Worm (Caenorhabditis elegans) whole organism, young adult: ENCODE data around the gene ZK896.1.
A peak's percentile ranks its signal among the peaks of the same experiment; 100 is the strongest.

Source experiments
- B0035.1 ChIP-seq: sonication (generic microtip); optimal IDR thresholded peaks from 2 replicates; lab custom pipeline; 2016; ENCODE audit warnings: missing genetic modification characterization, mild to moderate bottlenecking, missing compliant biosample characterization, missing genotype, missing genetic modification reagents
- B0336.3 ChIP-seq: fragments of 200-800 bp; sonication (Bioruptor generic); IDR thresholded peaks from 2 replicates; pipeline ENCODE4 v1.3.6; 2022; ENCODE audit warnings: missing genetic modification characterization, missing compliant biosample characterization
- C17E4.6 ChIP-seq: fragments of 200-800 bp; sonication (Bioruptor generic); IDR thresholded peaks from 2 replicates; pipeline ENCODE4 v1.3.6; 2022; ENCODE audit warnings: missing genetic modification reagents, missing genetic modification characterization, missing compliant biosample characterization
- F10E7.11 ChIP-seq: sonication (generic microtip); optimal IDR thresholded peaks from 2 replicates; lab custom pipeline; 2017; ENCODE audit warnings: mild to moderate bottlenecking, missing genetic modification characterization, moderate library complexity, missing compliant biosample characterization
- T26A5.8 ChIP-seq: sonication (generic microtip); optimal IDR thresholded peaks from 2 replicates; lab custom pipeline; 2016; ENCODE audit warnings: missing genetic modification characterization, missing compliant biosample characterization
- Y53F4B.3 ChIP-seq: fragments of 200-800 bp; sonication (Bioruptor generic); IDR thresholded peaks from 2 replicates; pipeline ENCODE4 v1.3.6; 2022; ENCODE audit warnings: missing genetic modification reagents, missing genetic modification characterization, missing compliant biosample characterization
- Y67H2A.10 ChIP-seq: fragments of 200-800 bp; sonication (Bioruptor generic); conservative IDR thresholded peaks from 2 replicates; pipeline ENCODE4 v1.3.6; 2022; ENCODE audit warnings: missing genetic modification reagents, missing genetic modification characterization, missing compliant biosample characterization
- ZK185.1 ChIP-seq: sonication (generic microtip); optimal IDR thresholded peaks from 2 replicates; lab custom pipeline; 2016; ENCODE audit warnings: mild to moderate bottlenecking, missing genetic modification characterization, missing compliant biosample characterization; ENCODE audit not compliant: poor library complexity, severe bottlenecking
- aptf-2 ChIP-seq: fragments of 200-800 bp; sonication (Bioruptor generic); conservative IDR thresholded peaks from 2 replicates; pipeline ENCODE4 v1.3.6; 2022; ENCODE audit warnings: missing genetic modification reagents, missing genetic modification characterization, missing compliant biosample characterization
- aptf-3 ChIP-seq: fragments of 200-800 bp; sonication (Bioruptor generic); IDR thresholded peaks from 2 replicates; pipeline ENCODE4 v1.3.6; 2022; ENCODE audit warnings: missing genetic modification characterization, missing compliant biosample characterization
- atf-7 ChIP-seq: sonication (generic microtip); optimal IDR thresholded peaks from 2 replicates; lab custom pipeline; 2017; ENCODE audit warnings: mild to moderate bottlenecking, missing genetic modification characterization, missing compliant biosample characterization
- attf-3 ChIP-seq: fragments of 200-800 bp; sonication (Bioruptor generic); conservative IDR thresholded peaks from 2 replicates; pipeline ENCODE4 v1.3.6; 2022; ENCODE audit warnings: missing genetic modification reagents, missing genetic modification characterization, missing compliant biosample characterization
- cebp-1 ChIP-seq, 2 experiments: fragments of 200-800 bp in 1 of 2; sonication (Bioruptor generic) in 1 of 2; sonication (generic microtip) in 1 of 2; IDR thresholded peaks in 1 of 2; optimal IDR thresholded peaks in 1 of 2; 2 replicates each; pipeline versions ENCODE4 v1.3.6 to Lab custom; 2017 to 2022; ENCODE audit warnings: missing compliant biosample characterization in 2 of 2, missing genetic modification characterization in 2 of 2, mild to moderate bottlenecking in 1 of 2, missing genetic modification reagents in 1 of 2, moderate library complexity in 1 of 2
- egl-44 ChIP-seq: fragments of 200-800 bp; sonication (Bioruptor generic); IDR thresholded peaks from 2 replicates; pipeline ENCODE4 v1.3.6; 2022; ENCODE audit warnings: missing genetic modification reagents, missing genetic modification characterization, missing compliant biosample characterization
- ekl-4 ChIP-seq: fragments of 200-800 bp; sonication (Bioruptor generic); IDR thresholded peaks from 2 replicates; pipeline ENCODE4 v1.3.6; 2022; ENCODE audit warnings: missing genetic modification reagents, missing genetic modification characterization, missing compliant biosample characterization
- hlh-12 ChIP-seq: sonication (generic microtip); optimal IDR thresholded peaks from 2 replicates; lab custom pipeline; 2016; ENCODE audit warnings: missing genetic modification characterization, missing compliant biosample characterization
- hmg-1.2 ChIP-seq: fragments of 200-800 bp; sonication (Bioruptor generic); IDR thresholded peaks from 2 replicates; pipeline ENCODE4 v1.3.6; 2022; ENCODE audit warnings: missing genetic modification reagents, missing genetic modification characterization, missing compliant biosample characterization
- hrde-1 ChIP-seq: sonication (generic microtip); optimal IDR thresholded peaks from 2 replicates; lab custom pipeline; 2016; ENCODE audit warnings: missing genetic modification characterization, mild to moderate bottlenecking, missing compliant biosample characterization, moderate library complexity, missing genotype, missing genetic modification reagents, borderline replicate concordance
- let-526 ChIP-seq: fragments of 200-800 bp; sonication (Bioruptor generic); IDR thresholded peaks from 2 replicates; pipeline ENCODE4 v1.3.6; 2022; ENCODE audit warnings: missing genetic modification reagents, missing genetic modification characterization, missing compliant biosample characterization
- let-607 ChIP-seq, 2 experiments: fragments of 200-800 bp in 1 of 2; sonication (Bioruptor generic) in 1 of 2; sonication (generic microtip) in 1 of 2; optimal IDR thresholded peaks; 2 replicates each; lab custom pipeline; 2016 to 2018; ENCODE audit warnings: mild to moderate bottlenecking in 2 of 2, missing compliant biosample characterization in 2 of 2, missing genetic modification characterization in 2 of 2, moderate library complexity in 2 of 2, missing genotype in 1 of 2
- lin-40 ChIP-seq: sonication (generic microtip); optimal IDR thresholded peaks from 2 replicates; lab custom pipeline; 2016; ENCODE audit warnings: missing genetic modification characterization, mild to moderate bottlenecking, missing compliant biosample characterization, missing genotype, missing genetic modification reagents
- lsl-1 ChIP-seq: fragments of 200-800 bp; sonication (Bioruptor generic); optimal IDR thresholded peaks from 2 replicates; lab custom pipeline; 2018; ENCODE audit warnings: mild to moderate bottlenecking, missing genetic modification characterization, moderate library complexity, missing compliant biosample characterization
- madf-10 ChIP-seq: sonication (generic microtip); optimal IDR thresholded peaks from 2 replicates; lab custom pipeline; 2016; ENCODE audit warnings: mild to moderate bottlenecking, missing genetic modification characterization, missing compliant biosample characterization
- madf-3 ChIP-seq: fragments of 200-800 bp; sonication (Bioruptor generic); IDR thresholded peaks from 2 replicates; pipeline ENCODE4 v1.3.6; 2022; ENCODE audit warnings: missing genetic modification reagents, missing genetic modification characterization, missing compliant biosample characterization
- madf-6 ChIP-seq: fragments of 200-800 bp; sonication (Bioruptor generic); IDR thresholded peaks from 2 replicates; pipeline ENCODE4 v1.3.6; 2022; ENCODE audit warnings: missing genetic modification reagents, missing genetic modification characterization, missing compliant biosample characterization
- mcd-1 ChIP-seq: fragments of 200-800 bp; sonication (Bioruptor generic); IDR thresholded peaks from 2 replicates; pipeline ENCODE4 v1.3.6; 2022; ENCODE audit warnings: missing genetic modification reagents, missing genetic modification characterization, missing compliant biosample characterization
- nfya-1 ChIP-seq: sonication (generic microtip); optimal IDR thresholded peaks from 2 replicates; lab custom pipeline; 2017; ENCODE audit warnings: antibody characterized with exemption, missing compliant biosample characterization, missing genetic modification characterization, borderline replicate concordance; ENCODE audit not compliant: insufficient read depth
- nfya-2 ChIP-seq: fragments of 200-800 bp; sonication (Bioruptor generic); IDR thresholded peaks from 2 replicates; pipeline ENCODE4 v1.3.6; 2022; ENCODE audit warnings: missing genetic modification reagents, missing genetic modification characterization, missing compliant biosample characterization
- nhr-179 ChIP-seq: sonication (generic microtip); optimal IDR thresholded peaks from 2 replicates; lab custom pipeline; 2016; ENCODE audit warnings: mild to moderate bottlenecking, missing genetic modification characterization, missing compliant biosample characterization
- nhr-80 ChIP-seq: sonication (generic microtip); optimal IDR thresholded peaks from 2 replicates; lab custom pipeline; 2016; ENCODE audit warnings: missing genetic modification characterization, missing compliant biosample characterization
- repo-1 ChIP-seq: sonication (generic microtip); optimal IDR thresholded peaks from 2 replicates; lab custom pipeline; 2017; ENCODE audit warnings: mild to moderate bottlenecking, missing genetic modification characterization, missing compliant biosample characterization
- rpc-1 ChIP-seq, 2 experiments: fragments of 150-350 bp in 1 of 2; sonication (generic microtip) in 1 of 2; optimal IDR thresholded peaks; 2 replicates each; lab custom pipeline; 2014 to 2018; ENCODE audit warnings: missing biosample characterization in 1 of 2, missing genetic modification characterization in 1 of 2, missing genetic modification reagents in 1 of 2, missing genotype in 1 of 2
- sdz-38 ChIP-seq: sonication (generic microtip); optimal IDR thresholded peaks from 2 replicates; lab custom pipeline; 2016; ENCODE audit warnings: missing genotype, missing genetic modification characterization, missing compliant biosample characterization
- somi-1 ChIP-seq: fragments of 200-800 bp; sonication (Bioruptor generic); optimal IDR thresholded peaks from 2 replicates; lab custom pipeline; 2018; ENCODE audit warnings: mild to moderate bottlenecking, missing genetic modification characterization, missing compliant biosample characterization
- tlf-1 ChIP-seq: fragments of 200-800 bp; sonication (Bioruptor generic); optimal IDR thresholded peaks from 2 replicates; lab custom pipeline; 2018; ENCODE audit warnings: mild to moderate bottlenecking, missing genetic modification characterization, missing compliant biosample characterization
- xnd-1 ChIP-seq: sonication (generic microtip); optimal IDR thresholded peaks from 2 replicates; lab custom pipeline; 2016; ENCODE audit warnings: missing genotype, missing genetic modification reagents, missing genetic modification characterization, missing compliant biosample characterization
- ztf-25 ChIP-seq: fragments of 200-800 bp; sonication (Bioruptor generic); IDR thresholded peaks from 2 replicates; pipeline ENCODE4 v1.3.6; 2022; ENCODE audit warnings: missing genetic modification reagents, missing genetic modification characterization, missing compliant biosample characterization
- ztf-28 ChIP-seq: fragments of 200-800 bp; sonication (Bioruptor generic); IDR thresholded peaks from 2 replicates; pipeline ENCODE4 v1.3.6; 2022; ENCODE audit warnings: missing genetic modification reagents, missing genetic modification characterization, missing compliant biosample characterization
- ztf-6 ChIP-seq: fragments of 200-800 bp; sonication (Bioruptor generic); IDR thresholded peaks from 2 replicates; pipeline ENCODE4 v1.3.6; 2022; ENCODE audit warnings: missing genetic modification reagents, missing genetic modification characterization, missing compliant biosample characterization

Gene ZK896.1

ce11 chrIV:12892194-12892593 lies 17.0 kb upstream of the ZK896.1 start, which contains the start of gene K08D8.1:
K08D8.1 (plus strand) TSS chrIV:12892494.
- TF ChIP-seq T26A5.8 (tag; lab: Kevin White, UChicago) (no peak), nfya-2 (GFP tag; lab: Robert Waterston, UW) (no peak), aptf-2 (GFP tag; lab: Robert Waterston, UW) (no peak), sdz-38 (tag; lab: Kevin White, UChicago) (no peak)

- TF ChIP-seq ztf-25 (no peak), cebp-1 (GFP tag; IDR thresholded peaks at IDR 0.05; lab: Robert Waterston, UW) (no peak), cebp-1 (tag; optimal IDR thresholded peaks at IDR 0.05; lab: Kevin White, UChicago) (peak; percentile 22)
These were observed 15.9 kb upstream of the ZK896.1 start for ce11 chrIV:12891080-12891479.

ce11 chrIV:12890445-12890844 lies 15.3 kb upstream of the ZK896.1 start, which contains the start of gene K08D8.6:
K08D8.6 (minus strand) TSS chrIV:12890508.
- TF ChIP-seq mcd-1 (GFP tag; lab: Robert Waterston, UW) (no peak), nhr-179 (tag; lab: Kevin White, UChicago) (no peak), hlh-12 (tag; lab: Kevin White, UChicago) (no peak), atf-7 (peak; percentile 36), T26A5.8 (tag; lab: Kevin White, UChicago) (no peak), egl-44 (no peak), nhr-80 (tag; lab: Kevin White, UChicago) (peak; percentile 87), Y53F4B.3 (no peak), rpc-1 (optimal IDR thresholded peaks at IDR 0.05; lab: Kevin White, UChicago) (no peak), rpc-1 (tag; optimal IDR thresholded peaks at IDR 0.05; lab: Kevin White, UChicago) (no peak)

- TF ChIP-seq ZK185.1 (tag; lab: Kevin White, UChicago) (no peak), madf-10 (tag; lab: Kevin White, UChicago) (no peak), T26A5.8 (tag; lab: Kevin White, UChicago) (no peak), F10E7.11 (no peak), aptf-3 (GFP tag; lab: Robert Waterston, UW) (no peak), mcd-1 (GFP tag; lab: Robert Waterston, UW) (no peak), egl-44 (no peak), repo-1 (no peak), Y67H2A.10 (GFP tag; lab: Robert Waterston, UW) (no peak), B0035.1 (no peak), ztf-28 (GFP tag; lab: Robert Waterston, UW) (no peak), atf-7 (no peak), nfya-2 (GFP tag; lab: Robert Waterston, UW) (no peak), let-607 (tag; optimal IDR thresholded peaks at IDR 0.05; lab: Kevin White, UChicago) (no peak), somi-1 (GFP tag; lab: Kevin White, UChicago) (no peak), xnd-1 (no peak), madf-6 (GFP tag; lab: Robert Waterston, UW) (no peak), attf-3 (GFP tag; lab: Robert Waterston, UW) (no peak), madf-3 (GFP tag; lab: Robert Waterston, UW) (no peak), lin-40 (tag; lab: Kevin White, UChicago) (no peak)
These were observed 10.9 kb upstream of the ZK896.1 start for ce11 chrIV:12886012-12886411.

- TF ChIP-seq let-607 (tag; optimal IDR thresholded peaks at IDR 0.05; lab: Kevin White, UChicago): no peak
- TF ChIP-seq B0035.1: no peak
- TF ChIP-seq ekl-4 (GFP tag; lab: Robert Waterston, UW): no peak
- no peak for TF ChIP-seq lsl-1 (GFP tag; lab: Kevin White, UChicago)
- no peak for TF ChIP-seq tlf-1 (GFP tag; lab: Kevin White, UChicago)
- TF ChIP-seq let-526 (GFP tag; lab: Robert Waterston, UW): no peak
- no peak for TF ChIP-seq nfya-1 (tag; lab: Kevin White, UChicago)
- no peak for TF ChIP-seq B0336.3 (GFP tag; lab: Robert Waterston, UW)
- no peak for TF ChIP-seq ztf-6 (GFP tag; lab: Robert Waterston, UW)
- TF ChIP-seq nhr-179 (tag; lab: Kevin White, UChicago): no peak
- TF ChIP-seq hmg-1.2: no peak
- TF ChIP-seq hrde-1 (tag; lab: Kevin White, UChicago): no peak
- no peak for TF ChIP-seq C17E4.6
These were observed 8.0 kb upstream of the ZK896.1 start, which contains the start of gene ZK896.4 for ce11 chrIV:12883190-12883589. ZK896.4 (minus strand) TSS chrIV:12883290.
